Worm (Caenorhabditis elegans) whole organism, early embryonic: ENCODE measurements around the gene ifbp-1.

Source experiments
- F13C5.2 ChIP-seq: sonication (generic microtip); optimal IDR thresholded peaks from 2 replicates; lab custom pipeline; 2017; ENCODE audit warnings: mild to moderate bottlenecking, missing genetic modification characterization, inconsistent platforms, missing compliant biosample characterization
- ama-1 ChIP-seq: fragments of 150-350 bp; optimal IDR thresholded peaks from 2 replicates; lab custom pipeline; 2014
- ceh-13 ChIP-seq: fragments of 200-800 bp; sonication (Bioruptor generic); optimal IDR thresholded peaks from 2 replicates; lab custom pipeline; 2018; ENCODE audit warnings: mild to moderate bottlenecking, missing genetic modification characterization, missing compliant biosample characterization
- ets-7 ChIP-seq: sonication (generic microtip); optimal IDR thresholded peaks from 2 replicates; lab custom pipeline; 2016; ENCODE audit warnings: missing genotype, missing genetic modification characterization, missing compliant biosample characterization
- flt-1 ChIP-seq: fragments of 200-800 bp; sonication (Bioruptor generic); IDR thresholded peaks from 2 replicates; pipeline ENCODE4 v1.3.6; 2022; ENCODE audit warnings: missing genetic modification characterization, missing compliant biosample characterization
- hmbx-1 ChIP-seq: sonication (generic microtip); optimal IDR thresholded peaks from 2 replicates; lab custom pipeline; 2016; ENCODE audit warnings: mild to moderate bottlenecking, missing genetic modification characterization, missing compliant biosample characterization
- hmg-4 ChIP-seq: fragments of 200-800 bp; sonication (Bioruptor generic); optimal IDR thresholded peaks from 2 replicates; lab custom pipeline; 2018; ENCODE audit warnings: mild to moderate bottlenecking, missing genetic modification characterization, missing compliant biosample characterization
- hnd-1 ChIP-seq: sonication (generic microtip); optimal IDR thresholded peaks from 2 replicates; lab custom pipeline; 2016; ENCODE audit warnings: missing genetic modification characterization, missing compliant biosample characterization
- pes-1 ChIP-seq: fragments of 200-800 bp; sonication (Bioruptor generic); IDR thresholded peaks from 2 replicates; pipeline ENCODE4 v1.3.6; 2022; ENCODE audit warnings: missing genetic modification reagents, missing genetic modification characterization, missing compliant biosample characterization
- scrt-1 ChIP-seq: fragments of 200-800 bp; sonication (Bioruptor generic); IDR thresholded peaks from 2 replicates; pipeline ENCODE4 v1.3.6; 2022; ENCODE audit warnings: missing genetic modification characterization, missing compliant biosample characterization
- sea-1 ChIP-seq: fragments of 200-800 bp; sonication (Bioruptor generic); conservative IDR thresholded peaks from 2 replicates; pipeline ENCODE4 v1.3.6; 2022; ENCODE audit warnings: missing genetic modification characterization, missing compliant biosample characterization
- tbx-11 ChIP-seq: fragments of 200-800 bp; sonication (Bioruptor generic); IDR thresholded peaks from 2 replicates; pipeline ENCODE4 v1.3.6; 2022; ENCODE audit warnings: missing genetic modification characterization, missing compliant biosample characterization
- tbx-37 ChIP-seq: fragments of 200-800 bp; sonication (Bioruptor generic); conservative IDR thresholded peaks from 2 replicates; pipeline ENCODE4 v1.3.6; 2022; ENCODE audit warnings: missing genetic modification reagents, missing genetic modification characterization, missing compliant biosample characterization
- tra-4 ChIP-seq: sonication (generic microtip); optimal IDR thresholded peaks from 2 replicates; lab custom pipeline; 2017; ENCODE audit warnings: missing genetic modification characterization, missing compliant biosample characterization

ce11 chrV:13413301-13413700, 33.2 kb upstream of the ifbp-1 start:
- TF ChIP-seq flt-1 (no peak), hnd-1 (tag; lab: Kevin White, UChicago) (no peak), hmbx-1 (tag; lab: Kevin White, UChicago) (no peak), ets-7 (tag; lab: Kevin White, UChicago) (no peak), scrt-1 (GFP tag; lab: Robert Waterston, UW) (no peak), ama-1 (lab: Kevin White, UChicago) (no peak), tbx-11 (GFP tag; lab: Robert Waterston, UW) (no peak), tra-4 (no peak), tbx-37 (no peak), pes-1 (GFP tag; lab: Robert Waterston, UW) (no peak), ceh-13 (GFP tag; lab: Kevin White, UChicago) (no peak), F13C5.2 (no peak), hmg-4 (GFP tag; lab: Kevin White, UChicago) (no peak), sea-1 (no peak)
